3 worm cellular contexts compared by ENCODE assay signal in genomic region chrV:14855626-14856025, ce11.
A peak's percentile ranks its signal among the peaks of the same experiment; 100 is the strongest.
TF ChIP-seq lines count a peak whose summit lies in the region.

No protein-coding gene starts in this region.

TF ChIP-seq in whole organism, L2 larva, 48 proteins besides CTCF, POLR2A, EP300 and RAD21 (continued from another document):
- TF ChIP-seq nhr-6 (tag; optimal IDR thresholded peaks at IDR 0.05; lab: Kevin White, UChicago) (no peak), nhr-77 (tag; optimal IDR thresholded peaks at IDR 0.05; lab: Kevin White, UChicago) (no peak), ama-1 (optimal IDR thresholded peaks at IDR 0.05; lab: Kevin White, UChicago) (no peak), gmeb-1 (tag; optimal IDR thresholded peaks at IDR 0.05; lab: Kevin White, UChicago) (peak; percentile 37), lin-11 (tag; optimal IDR thresholded peaks at IDR 0.05; lab: Kevin White, UChicago) (peak; percentile 21), blmp-1 (tag; optimal IDR thresholded peaks at IDR 0.05; lab: Kevin White, UChicago; ENCODE audit: insufficient read depth) (no peak), egl-27 (tag; optimal IDR thresholded peaks at IDR 0.05; lab: Kevin White, UChicago) (no peak), Y55F3AM.14 (GFP tag; optimal IDR thresholded peaks at IDR 0.05; lab: Kevin White, UChicago) (no peak), dmd-4 (tag; optimal IDR thresholded peaks at IDR 0.05; lab: Kevin White, UChicago) (no peak), nhr-11 (tag; optimal IDR thresholded peaks at IDR 0.05; lab: Kevin White, UChicago) (no peak), elt-3 (tag; optimal IDR thresholded peaks at IDR 0.05; lab: Kevin White, UChicago) (no peak)
TF ChIP-seq in whole organism, L2 larva: peak in this region for 6.

TF ChIP-seq in whole organism, L4 larva, 104 proteins besides CTCF, POLR2A, EP300 and RAD21 (continued from another document):
- TF ChIP-seq mdt-29 (GFP tag; IDR thresholded peaks at IDR 0.05; lab: Robert Waterston, UW) = no peak
- TF ChIP-seq zip-11 (GFP tag; IDR thresholded peaks at IDR 0.05; lab: Robert Waterston, UW) = no peak
- no peak for TF ChIP-seq nhr-76 (tag; optimal IDR thresholded peaks at IDR 0.05; lab: Kevin White, UChicago)
- TF ChIP-seq nhr-237 (tag; optimal IDR thresholded peaks at IDR 0.05; lab: Kevin White, UChicago) = no peak
- peak; percentile 3 for TF ChIP-seq gei-8 (GFP tag; optimal IDR thresholded peaks at IDR 0.05; lab: Kevin White, UChicago)
- TF ChIP-seq nhr-77 (tag; optimal IDR thresholded peaks at IDR 0.05; lab: Kevin White, UChicago) = peak; percentile 6
- TF ChIP-seq ctbp-1 (GFP tag; IDR thresholded peaks at IDR 0.05; lab: Robert Waterston, UW) = peak; percentile 59; the same call in 1 of the 2 replicates
- no peak for TF ChIP-seq ces-1 (GFP tag; optimal IDR thresholded peaks at IDR 0.05; lab: Kevin White, UChicago)
- TF ChIP-seq aly-2 (tag; optimal IDR thresholded peaks at IDR 0.05; lab: Kevin White, UChicago) = no peak
- TF ChIP-seq duxl-1 (tag; optimal IDR thresholded peaks at IDR 0.05; lab: Kevin White, UChicago; ENCODE audit: poor library complexity) = peak; percentile 48
- no peak for TF ChIP-seq mep-1 (tag; optimal IDR thresholded peaks at IDR 0.05; lab: Kevin White, UChicago)
- peak; percentile 70; the same call in 1 of the 2 replicates for TF ChIP-seq D1046.2 (GFP tag; IDR thresholded peaks at IDR 0.05; lab: Robert Waterston, UW)
- peak; percentile 31 for TF ChIP-seq rbr-2 (tag; optimal IDR thresholded peaks at IDR 0.05; lab: Kevin White, UChicago)
- 0 out of 2 replicates have a peak, but pooled peaks have one; percentile 29 for TF ChIP-seq madf-9 (GFP tag; conservative IDR thresholded peaks at IDR 0.05; lab: Robert Waterston, UW)
- no peak for TF ChIP-seq php-3 (GFP tag; IDR thresholded peaks at IDR 0.05; lab: Robert Waterston, UW)
- TF ChIP-seq ceh-20 (GFP tag; IDR thresholded peaks at IDR 0.05; lab: Robert Waterston, UW) = 0 out of 2 replicates have a peak, but pooled peaks have one; percentile 58
- TF ChIP-seq lin-39 (tag; optimal IDR thresholded peaks at IDR 0.05; lab: Kevin White, UChicago) = no peak
- 0 out of 4 replicates have a peak, but pooled peaks of 1 of the 2 experiments have one; percentile 63 for TF ChIP-seq madf-5 (GFP tag; IDR thresholded peaks at IDR 0.05; lab: Robert Waterston, UW)
- TF ChIP-seq daf-19 (GFP tag; conservative IDR thresholded peaks at IDR 0.05; lab: Robert Waterston, UW) = peak; percentile 55; the same call in 1 of the 2 replicates
- no peak for TF ChIP-seq tag-97 (GFP tag; IDR thresholded peaks at IDR 0.05; lab: Robert Waterston, UW)
- TF ChIP-seq lin-29 (GFP tag; IDR thresholded peaks at IDR 0.05; lab: Robert Waterston, UW) = peak; percentile 48; the same call in 1 of the 2 replicates
- TF ChIP-seq lim-7 (GFP tag; IDR thresholded peaks at IDR 0.05; lab: Robert Waterston, UW) = peak; percentile 61
- TF ChIP-seq snpc-1.2 (GFP tag; IDR thresholded peaks at IDR 0.05; lab: Robert Waterston, UW) = no peak
- peak; percentile 48; the same call in 1 of the 2 replicates for TF ChIP-seq vab-7 (GFP tag; IDR thresholded peaks at IDR 0.05; lab: Robert Waterston, UW)
- TF ChIP-seq zfp-2 (tag; optimal IDR thresholded peaks at IDR 0.05; lab: Kevin White, UChicago) = no peak
- TF ChIP-seq mxl-3 (GFP tag; optimal IDR thresholded peaks at IDR 0.05; lab: Kevin White, UChicago) = peak; percentile 14
- TF ChIP-seq pha-4 (GFP tag; IDR thresholded peaks at IDR 0.05; lab: Robert Waterston, UW) = peak; percentile 71; the same call in 1 of the 2 replicates
- no peak for TF ChIP-seq pha-4 (tag; optimal IDR thresholded peaks at IDR 0.05; lab: Kevin White, UChicago)
- TF ChIP-seq fkh-10 (GFP tag; optimal IDR thresholded peaks at IDR 0.05; lab: Kevin White, UChicago) = no peak

TF ChIP-seq in whole organism, late embryonic, 69 proteins besides CTCF, POLR2A, EP300 and RAD21 (continued from another document):
- no peak; the same call in 1 of the 2 replicates for TF ChIP-seq unc-3 (GFP tag; conservative IDR thresholded peaks at IDR 0.05; lab: Robert Waterston, UW)
- TF ChIP-seq unc-3 (tag; optimal IDR thresholded peaks at IDR 0.05; lab: Kevin White, UChicago) = peak; percentile 32
- TF ChIP-seq ceh-48 (tag; optimal IDR thresholded peaks at IDR 0.05; lab: Kevin White, UChicago) = peak; percentile 35
- peak; percentile 23 for TF ChIP-seq fax-1 (tag; optimal IDR thresholded peaks at IDR 0.05; lab: Kevin White, UChicago)
- peak; percentile 28 for TF ChIP-seq ceh-34 (tag; optimal IDR thresholded peaks at IDR 0.05; lab: Kevin White, UChicago)
- peak; percentile 6 for TF ChIP-seq sdc-2 (tag; optimal IDR thresholded peaks at IDR 0.05; lab: Kevin White, UChicago)
- TF ChIP-seq syd-9 (tag; optimal IDR thresholded peaks at IDR 0.05; lab: Kevin White, UChicago) = no peak
- TF ChIP-seq unc-55 (GFP tag; optimal IDR thresholded peaks at IDR 0.05; lab: Kevin White, UChicago) = no peak
- no peak for TF ChIP-seq Y22D7AL.16 (tag; optimal IDR thresholded peaks at IDR 0.05; lab: Kevin White, UChicago)
- no peak for TF ChIP-seq pqm-1 (tag; optimal IDR thresholded peaks at IDR 0.05; lab: Kevin White, UChicago)
- TF ChIP-seq pat-9 (tag; optimal IDR thresholded peaks at IDR 0.05; lab: Kevin White, UChicago) = peak; percentile 30
- TF ChIP-seq gmeb-2 (tag; optimal IDR thresholded peaks at IDR 0.05; lab: Kevin White, UChicago) = peak; percentile 44
- no peak for TF ChIP-seq ets-4 (tag; optimal IDR thresholded peaks at IDR 0.05; lab: Kevin White, UChicago)
- peak; percentile 40 for TF ChIP-seq madf-2 (tag; optimal IDR thresholded peaks at IDR 0.05; lab: Kevin White, UChicago)
- TF ChIP-seq ceh-18 (tag; optimal IDR thresholded peaks at IDR 0.05; lab: Kevin White, UChicago) = peak; percentile 1
- no peak for TF ChIP-seq lim-6 (tag; optimal IDR thresholded peaks at IDR 0.05; lab: Kevin White, UChicago)
- no peak for TF ChIP-seq pax-1 (tag; optimal IDR thresholded peaks at IDR 0.05; lab: Kevin White, UChicago)
- no peak for TF ChIP-seq pag-3 (tag; optimal IDR thresholded peaks at IDR 0.05; lab: Kevin White, UChicago; ENCODE audit: borderline replicate concordance)
- TF ChIP-seq elt-4 (tag; optimal IDR thresholded peaks at IDR 0.05; lab: Kevin White, UChicago) = no peak
- no peak for TF ChIP-seq npax-4 (tag; optimal IDR thresholded peaks at IDR 0.05; lab: Kevin White, UChicago)
TF ChIP-seq in whole organism, late embryonic: peak in this region for 26.
